Fruit fly (Drosophila melanogaster): ENCODE results near the gene CG43998.

dm6 chr3R:23887572-23887971 lies 41.2 kb downstream of the CG43998 start:
- TF ChIP-seq CG33017 (tag; optimal IDR thresholded peaks at IDR 0.05) (no peak), CG7045 (GFP tag; optimal IDR thresholded peaks at IDR 0.05) (no peak), ovo (GFP tag; optimal IDR thresholded peaks at IDR 0.05) (no peak), kay (GFP tag; ENCODE audit: borderline replicate concordance) (no peak)
